Worm (Caenorhabditis elegans) whole organism, late embryonic: Measurements from ENCODE around the gene F53C3.3.

Experiments used
- ahr-1 ChIP-seq: sonication (generic microtip); optimal IDR thresholded peaks from 2 replicates; lab custom pipeline; 2016; ENCODE audit warnings: missing genetic modification characterization, missing compliant biosample characterization
- ama-1 ChIP-seq: fragments of 150-350 bp; optimal IDR thresholded peaks from 2 replicates; lab custom pipeline; 2014
- ceh-22 ChIP-seq: sonication (generic microtip); optimal IDR thresholded peaks from 2 replicates; lab custom pipeline; 2017; ENCODE audit warnings: missing biosample characterization, missing genetic modification characterization
- ceh-31 ChIP-seq: sonication (generic microtip); optimal IDR thresholded peaks from 2 replicates; lab custom pipeline; 2016; ENCODE audit warnings: missing genetic modification characterization, missing compliant biosample characterization
- ceh-48 ChIP-seq: sonication (generic microtip); optimal IDR thresholded peaks from 2 replicates; lab custom pipeline; 2016; ENCODE audit warnings: missing genetic modification characterization, inconsistent platforms, missing compliant biosample characterization
- fkh-10 ChIP-seq: fragments of 150-350 bp; optimal IDR thresholded peaks from 2 replicates; lab custom pipeline; 2014; ENCODE audit warnings: missing biosample characterization, missing genetic modification reagents, missing genetic modification characterization
- nhr-11 ChIP-seq: fragments of 150-350 bp; optimal IDR thresholded peaks from 2 replicates; lab custom pipeline; 2014; ENCODE audit warnings: missing biosample characterization, missing genetic modification characterization
- npax-4 ChIP-seq: sonication (generic microtip); optimal IDR thresholded peaks from 2 replicates; lab custom pipeline; 2016; ENCODE audit warnings: missing genetic modification characterization, missing compliant biosample characterization
- pha-2 ChIP-seq: sonication (generic microtip); optimal IDR thresholded peaks from 2 replicates; lab custom pipeline; 2017; ENCODE audit warnings: mild to moderate bottlenecking, missing genetic modification characterization, missing compliant biosample characterization
- pqm-1 ChIP-seq: sonication (generic microtip); optimal IDR thresholded peaks from 2 replicates; lab custom pipeline; 2016; ENCODE audit warnings: missing genetic modification characterization, missing compliant biosample characterization
- sdc-2 ChIP-seq: sonication (generic microtip); optimal IDR thresholded peaks from 2 replicates; lab custom pipeline; 2016; ENCODE audit warnings: missing genotype, missing genetic modification characterization, missing compliant biosample characterization

DNA sequence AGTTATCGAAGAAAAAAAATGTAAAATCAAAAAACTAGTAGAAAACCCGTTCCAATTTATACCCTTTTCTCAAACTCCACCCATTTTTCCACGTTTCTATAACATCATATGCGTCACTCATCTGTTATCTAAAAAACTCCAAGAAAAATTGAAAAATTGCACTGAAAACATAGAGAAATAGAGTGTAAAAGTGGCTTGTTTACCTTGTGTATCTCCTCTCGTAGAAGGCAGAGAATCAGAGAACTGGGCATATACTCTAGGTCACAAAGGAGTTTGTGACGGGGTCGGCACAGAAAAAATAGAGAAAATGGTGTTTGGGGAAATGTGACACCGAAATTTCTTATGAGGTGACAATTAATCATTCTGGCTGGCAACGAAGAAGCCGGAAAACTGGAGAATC lies 8.6 kb downstream of the F53C3.3 start:
- no peak for TF ChIP-seq ama-1 (lab: Kevin White, UChicago)
- no peak for TF ChIP-seq ceh-48 (tag; lab: Kevin White, UChicago)
- TF ChIP-seq ahr-1 (tag; lab: Kevin White, UChicago), result no peak
- TF ChIP-seq sdc-2, result no peak
- TF ChIP-seq npax-4 (tag; lab: Kevin White, UChicago), result no peak
- no peak for TF ChIP-seq ceh-31 (tag; lab: Kevin White, UChicago)
- no peak for TF ChIP-seq pqm-1
- no peak for TF ChIP-seq nhr-11 (tag; lab: Kevin White, UChicago)
- TF ChIP-seq pha-2 (tag; lab: Kevin White, UChicago), result no peak
- no peak for TF ChIP-seq fkh-10 (GFP tag; lab: Kevin White, UChicago)
- no peak for TF ChIP-seq ceh-22
